Worm (Caenorhabditis elegans) whole organism, L2 larva: Measurements from ENCODE around the gene F31D4.5.

Source experiments
- aly-2 ChIP-seq: fragments of 150-350 bp; optimal IDR thresholded peaks from 2 replicates; lab custom pipeline; 2014; ENCODE audit warnings: missing biosample characterization, missing genetic modification characterization
- ama-1 ChIP-seq: fragments of 150-350 bp; optimal IDR thresholded peaks from 2 replicates; lab custom pipeline; 2018; ENCODE audit warnings: inconsistent platforms
- blmp-1 ChIP-seq: sonication (generic microtip); optimal IDR thresholded peaks from 2 replicates; lab custom pipeline; 2017; ENCODE audit warnings: missing genetic modification characterization, mild to moderate bottlenecking, missing compliant biosample characterization, antibody characterized with exemption, moderate library complexity; ENCODE audit not compliant: insufficient read depth
- egl-27 ChIP-seq: sonication (generic microtip); optimal IDR thresholded peaks from 3 replicates; lab custom pipeline; 2017; ENCODE audit warnings: missing biosample characterization, missing genetic modification reagents, missing genetic modification characterization
- elt-1 ChIP-seq: fragments of 150-350 bp; optimal IDR thresholded peaks from 2 replicates; lab custom pipeline; 2014; ENCODE audit warnings: missing biosample characterization, missing genetic modification characterization
- nhr-10 ChIP-seq: sonication (generic microtip); optimal IDR thresholded peaks from 2 replicates; lab custom pipeline; 2017; ENCODE audit warnings: missing biosample characterization, missing genetic modification characterization
- nhr-25 ChIP-seq: fragments of 150-350 bp; sonication (generic microtip); optimal IDR thresholded peaks from 3 replicates; lab custom pipeline; 2014; ENCODE audit warnings: missing biosample characterization, missing genetic modification characterization
- skn-1 ChIP-seq: sonication (generic microtip); optimal IDR thresholded peaks from 2 replicates; lab custom pipeline; 2017; ENCODE audit warnings: missing biosample characterization, missing genetic modification characterization
- unc-62 ChIP-seq: fragments of 150-350 bp; optimal IDR thresholded peaks from 2 replicates; lab custom pipeline; 2014; ENCODE audit warnings: missing biosample characterization, missing genetic modification reagents, missing genetic modification characterization

- TF ChIP-seq aly-2 = no peak
- TF ChIP-seq skn-1 = no peak
- TF ChIP-seq nhr-10 (tag; lab: Kevin White, UChicago) = no peak
- TF ChIP-seq blmp-1 (tag; lab: Kevin White, UChicago) = no peak
- TF ChIP-seq unc-62 (GFP tag; lab: Kevin White, UChicago) = no peak
- no peak for TF ChIP-seq elt-1 (tag; lab: Kevin White, UChicago)
- no peak for TF ChIP-seq ama-1 (lab: Kevin White, UChicago)
- no peak for TF ChIP-seq egl-27 (tag; lab: Kevin White, UChicago)
- peak; percentile 63 for TF ChIP-seq nhr-25
These were observed 49.6 kb downstream of the F31D4.5 start, which contains the start of gene amx-3 for ce11 chrV:20903167-20904093.
